Worm (Caenorhabditis elegans) whole organism, young adult: Measurements from ENCODE around the gene dod-24.

Source experiments
- C17E4.6 ChIP-seq: fragments of 200-800 bp; sonication (Bioruptor generic); IDR thresholded peaks from 2 replicates; pipeline ENCODE4 v1.3.6; 2022; ENCODE audit warnings: missing genetic modification reagents, missing genetic modification characterization, missing compliant biosample characterization
- F23B12.7 ChIP-seq: sonication (generic microtip); optimal IDR thresholded peaks from 2 replicates; lab custom pipeline; 2017; ENCODE audit warnings: missing genetic modification characterization, mild to moderate bottlenecking, missing compliant biosample characterization, antibody characterized with exemption, moderate library complexity; ENCODE audit not compliant: insufficient read depth
- F37B4.10 ChIP-seq: fragments of 200-800 bp; sonication (Bioruptor generic); IDR thresholded peaks from 2 replicates; pipeline ENCODE4 v1.3.6; 2022; ENCODE audit warnings: missing genetic modification characterization, missing compliant biosample characterization
- F39B2.1 ChIP-seq: fragments of 200-800 bp; sonication (Bioruptor generic); IDR thresholded peaks from 2 replicates; pipeline ENCODE4 v1.3.6; 2022; ENCODE audit warnings: missing genetic modification reagents, missing genetic modification characterization, missing compliant biosample characterization
- F57C9.4 ChIP-seq: sonication (generic microtip); optimal IDR thresholded peaks from 2 replicates; lab custom pipeline; 2017; ENCODE audit warnings: mild to moderate bottlenecking, missing genetic modification characterization, missing compliant biosample characterization
- K12H6.12 ChIP-seq: fragments of 200-800 bp; sonication (Bioruptor generic); optimal IDR thresholded peaks from 2 replicates; lab custom pipeline; 2018; ENCODE audit warnings: mild to moderate bottlenecking, missing genetic modification characterization, missing compliant biosample characterization
- T26A5.8 ChIP-seq: sonication (generic microtip); optimal IDR thresholded peaks from 2 replicates; lab custom pipeline; 2016; ENCODE audit warnings: missing genetic modification characterization, missing compliant biosample characterization
- Y53F4B.3 ChIP-seq: fragments of 200-800 bp; sonication (Bioruptor generic); IDR thresholded peaks from 2 replicates; pipeline ENCODE4 v1.3.6; 2022; ENCODE audit warnings: missing genetic modification reagents, missing genetic modification characterization, missing compliant biosample characterization
- Y79H2A.3 ChIP-seq: fragments of 200-800 bp; sonication (Bioruptor generic); conservative IDR thresholded peaks from 2 replicates; pipeline ENCODE4 v1.3.6; 2022; ENCODE audit warnings: missing genetic modification reagents, missing genetic modification characterization, missing compliant biosample characterization
- Y95B8A.8 ChIP-seq: fragments of 200-800 bp; sonication (Bioruptor generic); IDR thresholded peaks from 2 replicates; pipeline ENCODE4 v1.3.6; 2022; ENCODE audit warnings: missing genetic modification reagents, missing genetic modification characterization, missing compliant biosample characterization
- ama-1 ChIP-seq, 3 experiments: fragments of 150-350 bp in 1 of 3; sonication (generic microtip) in 2 of 3; optimal IDR thresholded peaks; 2 replicates each; lab custom pipeline; 2014 to 2018; ENCODE audit warnings: missing biosample characterization in 2 of 3, missing genetic modification characterization in 2 of 3, missing genetic modification reagents in 2 of 3
- aptf-3 ChIP-seq: fragments of 200-800 bp; sonication (Bioruptor generic); IDR thresholded peaks from 2 replicates; pipeline ENCODE4 v1.3.6; 2022; ENCODE audit warnings: missing genetic modification characterization, missing compliant biosample characterization
- attf-6 ChIP-seq: fragments of 200-800 bp; sonication (Bioruptor generic); IDR thresholded peaks from 2 replicates; pipeline ENCODE4 v1.3.6; 2022; ENCODE audit warnings: missing genetic modification reagents, missing genetic modification characterization, missing compliant biosample characterization
- ceh-100 ChIP-seq: fragments of 200-800 bp; sonication (Bioruptor generic); IDR thresholded peaks from 2 replicates; pipeline ENCODE4 v1.3.6; 2022; ENCODE audit warnings: missing genetic modification reagents, missing genetic modification characterization, missing compliant biosample characterization
- dpl-1 ChIP-seq: fragments of 150-350 bp; optimal IDR thresholded peaks from 2 replicates; lab custom pipeline; 2014; ENCODE audit warnings: missing biosample characterization, missing genetic modification reagents, missing genetic modification characterization
- ets-4 ChIP-seq: fragments of 200-800 bp; sonication (Bioruptor generic); optimal IDR thresholded peaks from 2 replicates; lab custom pipeline; 2018; ENCODE audit warnings: mild to moderate bottlenecking, missing genetic modification characterization, missing compliant biosample characterization
- gei-17 ChIP-seq: fragments of 200-800 bp; sonication (Bioruptor generic); optimal IDR thresholded peaks from 2 replicates; lab custom pipeline; 2018; ENCODE audit warnings: mild to moderate bottlenecking, missing genetic modification characterization, missing compliant biosample characterization
- hlh-26 ChIP-seq: fragments of 200-800 bp; sonication (Bioruptor generic); conservative IDR thresholded peaks from 2 replicates; pipeline ENCODE4 v1.3.6; 2022; ENCODE audit warnings: missing genetic modification reagents, missing genetic modification characterization, missing compliant biosample characterization
- let-526 ChIP-seq: fragments of 200-800 bp; sonication (Bioruptor generic); IDR thresholded peaks from 2 replicates; pipeline ENCODE4 v1.3.6; 2022; ENCODE audit warnings: missing genetic modification reagents, missing genetic modification characterization, missing compliant biosample characterization
- lin-26 ChIP-seq: fragments of 200-800 bp; sonication (Bioruptor generic); IDR thresholded peaks from 2 replicates; pipeline ENCODE4 v1.3.6; 2022; ENCODE audit warnings: missing genetic modification reagents, missing genetic modification characterization, missing compliant biosample characterization
- lin-40 ChIP-seq: sonication (generic microtip); optimal IDR thresholded peaks from 2 replicates; lab custom pipeline; 2016; ENCODE audit warnings: missing genetic modification characterization, mild to moderate bottlenecking, missing compliant biosample characterization, missing genotype, missing genetic modification reagents
- lin-54 ChIP-seq: fragments of 200-800 bp; sonication (Bioruptor generic); optimal IDR thresholded peaks from 2 replicates; lab custom pipeline; 2018; ENCODE audit warnings: mild to moderate bottlenecking, missing genetic modification characterization, missing compliant biosample characterization
- lir-1 ChIP-seq: fragments of 200-800 bp; sonication (Bioruptor generic); conservative IDR thresholded peaks from 2 replicates; pipeline ENCODE4 v1.3.6; 2022; ENCODE audit warnings: missing genetic modification reagents, missing genetic modification characterization, missing compliant biosample characterization
- lsl-1 ChIP-seq: fragments of 200-800 bp; sonication (Bioruptor generic); optimal IDR thresholded peaks from 2 replicates; lab custom pipeline; 2018; ENCODE audit warnings: mild to moderate bottlenecking, missing genetic modification characterization, moderate library complexity, missing compliant biosample characterization
- lsy-27 ChIP-seq: sonication (generic microtip); optimal IDR thresholded peaks from 2 replicates; lab custom pipeline; 2017; ENCODE audit warnings: missing genetic modification characterization, mild to moderate bottlenecking, missing compliant biosample characterization, antibody characterized with exemption, missing genotype, borderline replicate concordance; ENCODE audit not compliant: insufficient read depth
- nhr-120 ChIP-seq: fragments of 200-800 bp; sonication (Bioruptor generic); IDR thresholded peaks from 2 replicates; pipeline ENCODE4 v1.3.6; 2022; ENCODE audit warnings: missing genetic modification characterization, missing compliant biosample characterization
- nhr-80 ChIP-seq: sonication (generic microtip); optimal IDR thresholded peaks from 2 replicates; lab custom pipeline; 2016; ENCODE audit warnings: missing genetic modification characterization, missing compliant biosample characterization
- rec-8 ChIP-seq, 2 experiments: sonication (generic microtip); optimal IDR thresholded peaks; 2 replicates each; lab custom pipeline; 2016; ENCODE audit warnings: mild to moderate bottlenecking in 2 of 2, missing genetic modification characterization in 2 of 2, missing genetic modification reagents in 2 of 2, missing genotype in 2 of 2, missing biosample characterization in 1 of 2, missing compliant biosample characterization in 1 of 2, moderate library complexity in 1 of 2
- snpc-3.4 ChIP-seq: sonication (generic microtip); optimal IDR thresholded peaks from 2 replicates; lab custom pipeline; 2017; ENCODE audit warnings: missing genetic modification characterization, mild to moderate bottlenecking, missing compliant biosample characterization, antibody characterized with exemption, moderate library complexity, missing genotype, missing genetic modification reagents
- snpc-4 ChIP-seq, 5 experiments: fragments of 150-350 bp in 1 of 5; sonication (generic microtip) in 4 of 5; optimal IDR thresholded peaks; 2 replicates each; lab custom pipeline; 2014 to 2018; ENCODE audit warnings: missing genetic modification characterization in 5 of 5, missing biosample characterization in 3 of 5, antibody characterized with exemption in 2 of 5, mild to moderate bottlenecking in 2 of 5, missing compliant biosample characterization in 2 of 5, missing genotype in 2 of 5, moderate library complexity in 2 of 5, missing genetic modification reagents in 1 of 5
- somi-1 ChIP-seq: fragments of 200-800 bp; sonication (Bioruptor generic); optimal IDR thresholded peaks from 2 replicates; lab custom pipeline; 2018; ENCODE audit warnings: mild to moderate bottlenecking, missing genetic modification characterization, missing compliant biosample characterization
- tbx-9 ChIP-seq: sonication (generic microtip); optimal IDR thresholded peaks from 2 replicates; lab custom pipeline; 2016; ENCODE audit warnings: borderline replicate concordance, missing genetic modification characterization, inconsistent platforms, missing compliant biosample characterization
- tlf-1 ChIP-seq: fragments of 200-800 bp; sonication (Bioruptor generic); optimal IDR thresholded peaks from 2 replicates; lab custom pipeline; 2018; ENCODE audit warnings: mild to moderate bottlenecking, missing genetic modification characterization, missing compliant biosample characterization
- unc-130 ChIP-seq: sonication (generic microtip); optimal IDR thresholded peaks from 2 replicates; lab custom pipeline; 2016; ENCODE audit warnings: missing genetic modification reagents, missing genetic modification characterization, missing compliant biosample characterization
- unc-62 ChIP-seq: fragments of 150-350 bp; optimal IDR thresholded peaks from 2 replicates; lab custom pipeline; 2014; ENCODE audit warnings: missing biosample characterization, missing genetic modification reagents, missing genetic modification characterization
- ztf-18 ChIP-seq: sonication (generic microtip); optimal IDR thresholded peaks from 2 replicates; lab custom pipeline; 2016; ENCODE audit warnings: missing genotype, mild to moderate bottlenecking, missing genetic modification characterization, missing compliant biosample characterization
- ztf-28 ChIP-seq: fragments of 200-800 bp; sonication (Bioruptor generic); IDR thresholded peaks from 2 replicates; pipeline ENCODE4 v1.3.6; 2022; ENCODE audit warnings: missing genetic modification reagents, missing genetic modification characterization, missing compliant biosample characterization

The dod-24 gene

DNA sequence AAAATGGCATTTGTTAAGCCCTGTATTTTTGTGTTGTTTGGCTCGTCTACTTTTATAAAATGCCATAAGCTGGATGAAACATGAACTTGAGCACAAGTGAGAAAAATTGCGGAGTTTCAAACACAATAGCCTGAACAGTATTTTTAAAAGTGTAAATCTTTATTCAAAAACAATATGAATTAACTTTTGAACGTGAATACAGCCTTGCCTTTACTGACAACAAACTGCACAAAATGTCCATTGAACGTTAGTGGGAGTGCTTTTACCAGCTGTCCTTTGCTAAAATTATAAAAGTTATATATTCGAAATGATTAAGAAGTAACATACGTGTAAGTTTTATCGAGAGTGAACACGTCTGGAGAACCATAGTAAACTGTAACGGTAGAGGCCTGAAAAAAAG is 26.1 kb upstream of the dod-24 start:
- TF ChIP-seq hlh-26 (GFP tag; lab: Robert Waterston, UW) (no peak), lsl-1 (GFP tag; lab: Kevin White, UChicago) (no peak), somi-1 (GFP tag; lab: Kevin White, UChicago) (no peak)

DNA sequence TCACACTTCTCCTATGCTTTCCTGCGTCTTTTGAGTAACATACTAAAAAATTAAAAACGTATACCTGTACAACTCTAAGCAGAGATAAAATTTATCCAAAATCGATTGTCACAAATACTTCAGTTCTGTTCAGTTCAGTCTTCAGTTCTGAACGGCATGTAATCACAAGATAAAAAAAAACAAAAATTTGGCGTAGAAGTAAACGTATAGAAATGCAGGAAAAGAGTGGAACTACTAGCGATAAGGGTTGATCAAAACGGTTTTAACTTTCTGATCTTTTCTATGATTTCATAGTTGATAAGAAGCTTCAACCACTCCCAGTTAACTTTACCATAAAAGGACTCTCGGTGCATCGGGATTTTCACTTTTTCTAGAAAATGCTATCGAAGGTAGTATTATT is 23.9 kb upstream of the dod-24 start, which contains the start of gene dod-22:
Gene dod-22 (plus strand): TSS at position 301 of the 400 bp plus-strand sequence.
- no peak for TF ChIP-seq Y95B8A.8 (GFP tag; lab: Robert Waterston, UW)
- no peak for TF ChIP-seq T26A5.8 (tag; lab: Kevin White, UChicago)
- TF ChIP-seq lin-40 (tag; lab: Kevin White, UChicago): no peak
- no peak for TF ChIP-seq let-526 (GFP tag; lab: Robert Waterston, UW)
- no peak for TF ChIP-seq snpc-4 (GFP tag; optimal IDR thresholded peaks at IDR 0.05; lab: Kevin White, UChicago)
- TF ChIP-seq snpc-4 (tag; optimal IDR thresholded peaks at IDR 0.05; lab: Kevin White, UChicago): no peak
- no peak for TF ChIP-seq Y79H2A.3 (GFP tag; lab: Robert Waterston, UW)
- no peak for TF ChIP-seq ets-4 (GFP tag; lab: Kevin White, UChicago)
- TF ChIP-seq ceh-100 (GFP tag; lab: Robert Waterston, UW): no peak
- no peak for TF ChIP-seq F57C9.4
- TF ChIP-seq K12H6.12: no peak
- no peak for TF ChIP-seq ama-1 (optimal IDR thresholded peaks at IDR 0.05; lab: Kevin White, UChicago)
- no peak for TF ChIP-seq ama-1 (GFP tag; optimal IDR thresholded peaks at IDR 0.05; lab: Kevin White, UChicago)
- no peak for TF ChIP-seq lin-26 (GFP tag; lab: Robert Waterston, UW)
- no peak for TF ChIP-seq unc-62 (GFP tag; lab: Kevin White, UChicago)
- TF ChIP-seq ztf-18: no peak
- no peak for TF ChIP-seq nhr-120
- TF ChIP-seq, all 124 proteins: peak for 0

- TF ChIP-seq tlf-1 (GFP tag; lab: Kevin White, UChicago): no peak
- no peak for TF ChIP-seq lsy-27
- no peak for TF ChIP-seq aptf-3
- no peak for TF ChIP-seq attf-6
- TF ChIP-seq F23B12.7 (tag; lab: Kevin White, UChicago): no peak
- TF ChIP-seq nhr-80 (tag; lab: Kevin White, UChicago): peak; percentile 5
- TF ChIP-seq ztf-28: no peak
- TF ChIP-seq C17E4.6 (GFP tag; lab: Robert Waterston, UW): no peak
Observed at ce11 chrIV:12964648-12965047, 23.5 kb upstream of the dod-24 start.

DNA sequence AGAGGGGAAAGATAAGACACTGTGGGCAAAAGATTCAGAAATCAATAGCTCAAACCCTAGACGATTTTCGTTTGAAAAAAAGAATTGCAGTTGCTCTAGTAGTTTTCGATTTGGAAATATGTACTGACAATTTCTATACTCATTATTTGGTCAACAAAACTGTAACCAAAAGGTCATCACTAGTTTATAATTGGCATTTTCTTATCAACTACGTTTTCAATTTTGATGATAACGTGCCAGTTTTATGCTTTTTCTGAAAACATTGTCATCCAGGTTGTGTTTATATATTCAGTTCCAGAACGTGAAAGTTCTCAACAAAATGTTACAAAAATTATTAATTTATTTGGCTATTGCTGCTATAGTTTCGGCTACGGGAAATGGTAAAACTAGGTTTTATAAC is 21.4 kb upstream of the dod-24 start, which contains the start of gene F55G11.8:
Gene F55G11.8 (plus strand): TSS at position 245 of the 400 bp plus-strand sequence.
- TF ChIP-seq nhr-80 (tag; lab: Kevin White, UChicago) (peak; percentile 34), rec-8 (tag; optimal IDR thresholded peaks at IDR 0.05; lab: Kevin White, UChicago) (no peak)

DNA sequence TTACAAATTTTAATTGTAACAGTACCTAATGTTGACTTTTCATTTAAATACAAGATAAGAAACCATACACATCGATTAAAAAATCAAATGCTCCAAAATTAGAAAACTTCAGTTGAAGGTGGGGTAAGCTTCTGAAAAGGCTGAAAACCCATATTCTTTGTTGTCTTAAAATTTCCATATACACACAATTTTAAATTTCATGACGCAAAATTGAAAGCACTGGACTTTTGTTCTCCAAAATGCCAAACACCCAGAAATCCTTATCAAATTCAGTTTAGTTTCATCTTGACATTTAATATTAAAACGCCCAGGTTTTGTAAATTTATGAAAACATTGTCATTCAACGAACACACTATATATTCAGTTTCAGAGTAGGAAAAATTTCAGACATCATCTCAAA is 19.0 kb upstream of the dod-24 start, which contains the start of gene F55G11.7:
Gene F55G11.7 (plus strand): TSS at position 301 of the 400 bp plus-strand sequence.
- no peak for TF ChIP-seq lin-54 (GFP tag; lab: Kevin White, UChicago)
- no peak for TF ChIP-seq gei-17 (GFP tag; lab: Kevin White, UChicago)
- no peak for TF ChIP-seq Y53F4B.3 (GFP tag; lab: Robert Waterston, UW)
- no peak for TF ChIP-seq dpl-1 (GFP tag; lab: Kevin White, UChicago)
- TF ChIP-seq unc-130 (GFP tag; lab: Kevin White, UChicago): no peak
- TF ChIP-seq lir-1 (GFP tag; lab: Robert Waterston, UW): no peak
- TF ChIP-seq snpc-3.4: no peak
- no peak for TF ChIP-seq tbx-9 (tag; lab: Kevin White, UChicago)
- TF ChIP-seq F39B2.1: no peak
- no peak for TF ChIP-seq F37B4.10 (GFP tag; lab: Robert Waterston, UW)
